Worm (Caenorhabditis elegans): ENCODE measurements around the gene M01H9.10.

The M01H9.10 gene

DNA sequence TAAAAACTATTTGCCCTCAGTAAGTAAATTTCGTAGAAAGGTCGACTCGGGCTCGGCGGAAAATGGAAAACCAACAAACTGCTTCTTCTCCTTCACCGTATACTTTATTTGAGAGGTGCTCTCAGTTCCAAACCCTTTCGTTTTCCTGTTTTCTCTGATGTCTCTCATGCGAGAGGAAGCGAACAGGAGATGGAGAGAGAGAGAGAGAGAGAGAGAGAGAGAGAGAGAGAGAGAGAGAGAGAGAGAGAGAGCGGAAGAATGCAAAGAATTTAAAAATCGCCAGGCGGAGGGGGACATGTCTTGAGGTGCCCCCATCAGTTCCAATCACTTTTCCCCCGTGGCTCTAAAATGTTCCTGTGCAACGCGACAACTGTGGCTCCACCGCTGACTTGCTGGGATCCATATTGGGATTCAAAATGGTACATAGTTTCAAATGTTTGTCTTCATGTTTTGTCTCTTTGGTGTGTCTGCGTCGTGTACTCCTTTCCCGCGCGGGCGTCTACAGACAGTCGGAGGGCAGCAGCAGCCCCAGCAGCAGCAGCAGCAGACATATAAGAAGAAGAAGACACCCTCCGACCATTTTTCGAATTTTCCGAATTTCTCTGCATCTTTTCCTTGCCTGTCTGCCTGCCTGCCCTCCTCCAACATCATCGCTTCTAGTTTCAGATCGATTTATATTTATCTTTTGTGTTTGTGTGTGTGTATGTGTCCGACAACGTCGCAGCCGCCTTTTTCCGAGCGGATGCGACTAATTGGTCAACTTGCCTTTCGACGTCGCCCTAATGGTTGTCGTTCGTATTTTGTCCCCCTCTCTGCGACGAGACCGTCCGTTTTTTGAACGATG, 25.4 kb downstream of the M01H9.10 start, which contains the start of gene R08C7.11 (continued):
- no peak for TF ChIP-seq nhr-90 (tag; optimal IDR thresholded peaks at IDR 0.05; ENCODE audit: poor library complexity)

DNA sequence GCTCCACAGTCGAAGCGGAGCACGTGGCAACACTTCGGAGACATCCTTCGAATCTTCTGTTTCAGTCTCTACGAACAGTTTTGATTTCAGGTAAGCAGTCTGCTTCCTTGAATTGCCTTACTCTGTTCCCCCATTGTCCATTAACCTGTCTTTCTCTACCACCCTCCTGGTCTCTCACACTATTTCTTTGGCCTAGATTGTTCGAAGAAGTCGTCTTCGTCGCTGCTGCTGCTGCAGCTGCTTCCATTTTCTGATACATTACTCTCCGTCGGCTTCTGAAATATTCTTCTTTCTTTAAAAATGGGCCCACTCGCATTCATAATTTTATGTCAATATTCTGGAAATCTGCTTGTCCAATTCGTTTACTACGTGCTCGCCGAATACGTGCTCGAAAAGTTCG, 28.4 kb downstream of the M01H9.10 start, which contains the start of gene R08C7.1:
TSS of gene R08C7.1 (plus strand) at position 301 of the 400 bp plus-strand sequence.
- TF ChIP-seq pqm-1 (tag; optimal IDR thresholded peaks at IDR 0.05) (no peak), egl-13 (tag; optimal IDR thresholded peaks at IDR 0.05) (no peak), zip-4 (GFP tag; optimal IDR thresholded peaks at IDR 0.05) (no peak), nhr-85 (tag) (peak; percentile 37), ceh-82 (tag; optimal IDR thresholded peaks at IDR 0.05) (no peak)

DNA sequence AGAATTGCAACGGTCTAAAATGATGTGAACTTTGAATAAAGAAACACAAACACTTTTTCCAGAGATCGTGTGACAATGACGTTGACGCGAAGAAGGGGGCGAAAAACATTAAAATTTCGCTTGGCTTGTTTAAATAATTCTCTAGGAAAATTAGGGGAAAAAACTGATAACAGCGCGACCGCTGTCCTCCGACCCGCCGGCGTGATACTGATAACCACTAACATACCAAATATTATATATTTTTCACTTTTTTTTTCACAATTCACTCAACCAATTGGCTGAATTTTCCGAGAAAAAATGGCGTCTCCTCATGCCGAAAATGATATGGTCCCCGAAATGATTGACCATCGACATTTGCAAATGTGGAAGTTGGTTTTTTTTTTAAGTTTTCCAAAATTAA, 30.1 kb downstream of the M01H9.10 start:
- peak; percentile 20 for TF ChIP-seq nhr-47 (tag; optimal IDR thresholded peaks at IDR 0.05)
- no peak for TF ChIP-seq egl-27 (tag; optimal IDR thresholded peaks at IDR 0.05)
- no peak for TF ChIP-seq ceh-8 (GFP tag; optimal IDR thresholded peaks at IDR 0.05)
- TF ChIP-seq ets-5 (GFP tag; IDR thresholded peaks at IDR 0.05): no peak
- TF ChIP-seq elt-3 (tag; optimal IDR thresholded peaks at IDR 0.05): peak in 1 of 6 experiments; percentile 10
- TF ChIP-seq nhr-85 (tag): peak; percentile 4
- TF ChIP-seq pax-3 (tag; optimal IDR thresholded peaks at IDR 0.05): peak; percentile 6
- peak; percentile 45 for TF ChIP-seq nhr-90 (tag; optimal IDR thresholded peaks at IDR 0.05; ENCODE audit: poor library complexity)
- TF ChIP-seq hpl-2 (GFP tag; optimal IDR thresholded peaks at IDR 0.05): no peak
- TF ChIP-seq mef-2 (tag; optimal IDR thresholded peaks at IDR 0.05): no peak
- no peak for TF ChIP-seq pqm-1 (tag; optimal IDR thresholded peaks at IDR 0.05)
- no peak for TF ChIP-seq ama-1 (optimal IDR thresholded peaks at IDR 0.05)
- TF ChIP-seq blmp-1 (tag; optimal IDR thresholded peaks at IDR 0.05): peak; percentile 3
- no peak for TF ChIP-seq hlh-4 (tag; optimal IDR thresholded peaks at IDR 0.05)
- no peak for TF ChIP-seq nhr-19 (GFP tag; conservative IDR thresholded peaks at IDR 0.05)
- TF ChIP-seq nhr-76 (tag; optimal IDR thresholded peaks at IDR 0.05): no peak
- TF ChIP-seq lin-15B (tag; optimal IDR thresholded peaks at IDR 0.05): no peak
- peak; percentile 41 for TF ChIP-seq elt-2 (tag; optimal IDR thresholded peaks at IDR 0.05)
- TF ChIP-seq C34B4.2 (tag; optimal IDR thresholded peaks at IDR 0.05): no peak
- no peak for TF ChIP-seq sup-37 (GFP tag; optimal IDR thresholded peaks at IDR 0.05)
- TF ChIP-seq nhr-20 (tag; optimal IDR thresholded peaks at IDR 0.05): peak; percentile 11
- TF ChIP-seq nhr-71 (tag; optimal IDR thresholded peaks at IDR 0.05): peak; percentile 44

- no peak for TF ChIP-seq hlh-17 (GFP tag; optimal IDR thresholded peaks at IDR 0.05; ENCODE audit: borderline replicate concordance)
Observed at ce11 chrIV:4449439-4449838, 30.5 kb downstream of the M01H9.10 start, which contains the start of gene R08C7.12. TSS of gene R08C7.12 (plus strand) at chrIV:4449739.

- TF ChIP-seq ama-1 (optimal IDR thresholded peaks at IDR 0.05) (no peak), sup-37 (GFP tag; optimal IDR thresholded peaks at IDR 0.05) (no peak), efl-1 (optimal IDR thresholded peaks at IDR 0.05) (no peak), efl-1 (GFP tag; optimal IDR thresholded peaks at IDR 0.05 in 1 of 2) (peak in 1 of 2 experiments; percentile 52), fkh-10 (GFP tag; optimal IDR thresholded peaks at IDR 0.05) (no peak), egl-13 (tag; optimal IDR thresholded peaks at IDR 0.05) (no peak), alr-1 (tag; optimal IDR thresholded peaks at IDR 0.05; ENCODE audit: borderline replicate concordance) (peak; percentile 88)
Observed at ce11 chrIV:4448343-4448742, 31.6 kb downstream of the M01H9.10 start.

DNA sequence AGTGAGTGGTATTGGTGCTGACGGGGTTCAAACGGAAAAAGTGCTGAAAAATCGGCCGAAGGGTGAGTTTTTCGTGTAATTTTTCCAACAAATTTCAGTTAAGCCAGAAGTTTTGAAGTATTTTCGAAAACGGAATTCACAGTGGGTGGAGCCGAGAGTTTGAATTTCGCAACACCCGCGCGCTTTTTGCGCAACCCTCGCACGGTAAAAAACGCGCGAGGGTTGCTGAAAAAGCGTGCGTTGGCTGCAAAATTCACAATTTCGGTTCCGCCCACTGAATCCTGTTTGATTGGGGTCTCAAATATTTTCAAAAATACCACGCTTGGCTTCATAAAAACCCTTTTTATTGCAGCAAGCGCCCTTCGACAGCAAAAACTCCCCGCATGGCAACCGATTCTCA, 32.6 kb downstream of the M01H9.10 start:
- TF ChIP-seq nhr-237 (tag; optimal IDR thresholded peaks at IDR 0.05) (no peak), fkh-4 (tag; optimal IDR thresholded peaks at IDR 0.05; ENCODE audit: borderline replicate concordance) (no peak), unc-30 (tag; optimal IDR thresholded peaks at IDR 0.05) (no peak), tlp-1 (tag; optimal IDR thresholded peaks at IDR 0.05) (no peak), unc-98 (GFP tag; IDR thresholded peaks at IDR 0.05) (no peak), fkh-10 (GFP tag; optimal IDR thresholded peaks at IDR 0.05) (no peak), jun-1 (tag; optimal IDR thresholded peaks at IDR 0.05) (no peak), lsy-2 (tag; optimal IDR thresholded peaks at IDR 0.05) (no peak), lir-3 (tag; optimal IDR thresholded peaks at IDR 0.05; ENCODE audit: poor library complexity) (no peak), xbp-1 (tag; optimal IDR thresholded peaks at IDR 0.05) (no peak), hpl-2 (GFP tag; optimal IDR thresholded peaks at IDR 0.05) (no peak), unc-62 (GFP tag; optimal IDR thresholded peaks at IDR 0.05) (no peak), nhr-90 (tag; optimal IDR thresholded peaks at IDR 0.05; ENCODE audit: poor library complexity) (no peak), nhr-71 (tag; optimal IDR thresholded peaks at IDR 0.05) (no peak), ceh-90 (tag; optimal IDR thresholded peaks at IDR 0.05) (no peak), nhr-76 (tag; optimal IDR thresholded peaks at IDR 0.05) (no peak), lin-15B (tag; optimal IDR thresholded peaks at IDR 0.05) (no peak), egl-13 (tag; optimal IDR thresholded peaks at IDR 0.05) (no peak)
